Worm (Caenorhabditis elegans) whole organism, L4 larva: ENCODE measurements around the gene F46C5.10.

Experiments
- F44E2.7 ChIP-seq: fragments of 200-800 bp; sonication (Bioruptor generic); IDR thresholded peaks from 2 replicates; pipeline ENCODE4 v2.1.2; 2022; ENCODE audit warnings: missing genetic modification characterization, missing compliant biosample characterization
- ama-1 ChIP-seq: fragments of 150-350 bp; optimal IDR thresholded peaks from 2 replicates; lab custom pipeline; 2014; ENCODE audit warnings: inconsistent platforms, mixed read lengths
- daf-19 ChIP-seq: fragments of 200-800 bp; sonication (Bioruptor generic); conservative IDR thresholded peaks from 2 replicates; pipeline ENCODE4 v1.3.6; 2022; ENCODE audit warnings: missing genetic modification characterization, missing compliant biosample characterization
- egl-27 ChIP-seq: sonication (generic microtip); optimal IDR thresholded peaks from 3 replicates; lab custom pipeline; 2017; ENCODE audit warnings: missing biosample characterization, missing genetic modification reagents, missing genetic modification characterization
- hlh-30 ChIP-seq: sonication (generic microtip); optimal IDR thresholded peaks from 2 replicates; lab custom pipeline; 2017; ENCODE audit warnings: antibody characterized with exemption, mild to moderate bottlenecking, missing genetic modification characterization, missing compliant biosample characterization; ENCODE audit not compliant: insufficient read depth
- lin-29 ChIP-seq: fragments of 200-800 bp; sonication (Bioruptor generic); IDR thresholded peaks from 2 replicates; pipeline ENCODE4 v1.3.6; 2022; ENCODE audit warnings: missing genetic modification reagents, missing genetic modification characterization, missing compliant biosample characterization
- lir-3 ChIP-seq: sonication (generic microtip); optimal IDR thresholded peaks from 2 replicates; lab custom pipeline; 2016; ENCODE audit warnings: mild to moderate bottlenecking, missing genetic modification characterization, missing compliant biosample characterization
- nhr-11 ChIP-seq: fragments of 150-350 bp; optimal IDR thresholded peaks from 2 replicates; lab custom pipeline; 2014; ENCODE audit warnings: missing biosample characterization, missing genetic modification characterization
- skn-1 ChIP-seq: fragments of 150-350 bp; optimal IDR thresholded peaks from 2 replicates; lab custom pipeline; 2014; ENCODE audit warnings: missing biosample characterization, missing genetic modification characterization
- zag-1 ChIP-seq: fragments of 150-350 bp; optimal IDR thresholded peaks from 2 replicates; lab custom pipeline; 2014; ENCODE audit warnings: missing biosample characterization, missing genetic modification characterization
- ztf-11 ChIP-seq: fragments of 150-350 bp; optimal IDR thresholded peaks from 2 replicates; lab custom pipeline; 2014; ENCODE audit warnings: missing biosample characterization, missing genetic modification characterization

- TF ChIP-seq lir-3 (no peak), egl-27 (tag; lab: Kevin White, UChicago) (no peak), hlh-30 (tag; lab: Kevin White, UChicago) (no peak), ztf-11 (tag; lab: Kevin White, UChicago) (no peak), zag-1 (tag; lab: Kevin White, UChicago) (no peak), skn-1 (tag; lab: Kevin White, UChicago) (no peak), ama-1 (lab: Kevin White, UChicago) (no peak), daf-19 (GFP tag; lab: Robert Waterston, UW) (no peak), F44E2.7 (GFP tag; lab: Robert Waterston, UW) (no peak), nhr-11 (no peak), lin-29 (GFP tag; lab: Robert Waterston, UW) (no peak)
Observed at ce11 chrII:8795227-8795626, 23.6 kb downstream of the F46C5.10 start.
